Fruit fly (Drosophila melanogaster) whole organism, pupa: ENCODE results near the gene dally.

Experiments used
- CG14655 ChIP-seq: fragments of 200-800 bp; sonication (Bioruptor generic); optimal IDR thresholded peaks from 3 replicates; lab custom pipeline; 2017; ENCODE audit warnings: mild to moderate bottlenecking, missing biosample characterization, missing genetic modification reagents, missing genetic modification characterization
- CG15710 ChIP-seq: fragments of 200-800 bp; sonication (Bioruptor generic); optimal IDR thresholded peaks from 2 replicates; lab custom pipeline; 2018; ENCODE audit warnings: missing biosample characterization, mild to moderate bottlenecking, missing genetic modification characterization, moderate library complexity
- CG17806 ChIP-seq: fragments of 200-800 bp; sonication (Bioruptor generic); optimal IDR thresholded peaks from 2 replicates; lab custom pipeline; 2018; ENCODE audit warnings: missing biosample characterization, mild to moderate bottlenecking, missing genetic modification characterization, moderate library complexity
- CG32121 ChIP-seq: fragments of 200-800 bp; sonication (Bioruptor generic); IDR thresholded peaks from 2 replicates; pipeline ENCODE4 v1.3.6; 2022; ENCODE audit warnings: missing biosample characterization, missing genetic modification characterization
- CG8159 ChIP-seq: fragments of 200-800 bp; sonication (Bioruptor generic); optimal IDR thresholded peaks from 3 replicates; lab custom pipeline; 2018; ENCODE audit warnings: missing biosample characterization, mild to moderate bottlenecking, missing genetic modification characterization, moderate library complexity
- CG8301 ChIP-seq: fragments of 200-800 bp; sonication (Bioruptor generic); optimal IDR thresholded peaks from 2 replicates; lab custom pipeline; 2018; ENCODE audit warnings: missing biosample characterization, mild to moderate bottlenecking, missing genetic modification characterization
- D1 ChIP-seq: fragments of 200-800 bp; sonication (Bioruptor generic); optimal IDR thresholded peaks from 2 replicates; lab custom pipeline; 2018; ENCODE audit warnings: missing biosample characterization, mild to moderate bottlenecking, missing genetic modification characterization, moderate library complexity
- Ets98B ChIP-seq: fragments of 200-800 bp; sonication (Bioruptor generic); IDR thresholded peaks from 2 replicates; pipeline ENCODE4 v1.3.6; 2022; ENCODE audit warnings: missing biosample characterization, missing genetic modification characterization
- Pif1B ChIP-seq: fragments of 200-800 bp; sonication (Bioruptor generic); optimal IDR thresholded peaks from 3 replicates; lab custom pipeline; 2016; ENCODE audit warnings: missing biosample characterization, missing genetic modification characterization
- fd96Ca ChIP-seq: fragments of 200-800 bp; sonication (Bioruptor generic); IDR thresholded peaks from 3 replicates; pipeline ENCODE4 v1.3.6; 2022; ENCODE audit warnings: missing biosample characterization, missing genetic modification characterization

dm6 chr3L:8819441-8819840 is 7.9 kb upstream of the dally start:
- TF ChIP-seq CG14655 (GFP tag; lab: Kevin White, UChicago): no peak
- no peak for TF ChIP-seq CG8159
- no peak for TF ChIP-seq fd96Ca
- no peak for TF ChIP-seq Ets98B (GFP tag; lab: Robert Waterston, UW)
- TF ChIP-seq Pif1B (GFP tag; lab: Kevin White, UChicago): no peak
- TF ChIP-seq D1: no peak
- no peak for TF ChIP-seq CG32121 (GFP tag; lab: Robert Waterston, UW)
- TF ChIP-seq CG17806: no peak
- TF ChIP-seq CG15710 (tag; lab: Kevin White, UChicago): no peak
- no peak for TF ChIP-seq CG8301
